Fruit fly (Drosophila melanogaster): Measurements from ENCODE around the gene UQCR-Q.

DNA sequence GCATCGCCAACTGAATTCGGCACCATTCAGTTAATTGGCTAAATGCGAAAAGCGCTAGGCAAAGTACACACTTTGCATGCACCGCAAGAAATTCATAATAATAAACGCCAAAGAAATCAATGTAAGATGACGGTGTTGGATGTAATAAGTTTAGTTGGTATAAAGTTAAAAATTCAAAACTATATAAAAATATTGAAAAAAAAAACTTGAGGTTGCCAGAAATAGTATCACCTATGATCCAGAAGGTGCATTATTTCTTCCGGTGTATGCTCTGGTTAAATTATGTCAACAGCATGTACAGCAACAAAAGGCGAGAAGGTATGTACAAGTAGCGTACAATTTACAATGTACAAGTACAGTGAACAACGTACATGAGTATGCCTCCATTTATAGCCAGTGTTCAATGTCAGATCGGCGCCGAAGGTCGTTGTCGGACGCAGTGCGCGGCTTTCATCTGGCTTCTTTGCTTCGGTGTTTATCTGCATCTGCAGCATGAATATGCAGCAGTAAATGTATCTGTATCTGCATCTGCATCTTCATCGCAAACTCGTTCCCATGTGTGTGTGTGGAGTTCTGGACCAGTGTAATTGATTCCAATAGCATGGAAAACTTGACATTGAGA lies 22.4 kb downstream of the UQCR-Q start:
- TF ChIP-seq CG8478 (optimal IDR thresholded peaks at IDR 0.05), result no peak
- no peak for TF ChIP-seq CTCF (optimal IDR thresholded peaks at IDR 0.05)

All from S2 (cell line).